Worm (Caenorhabditis elegans) whole organism, mixed stage, embryonic: ENCODE results near the gene abcf-1.

Experiments
- blmp-1 ChIP-seq: fragments of 150-350 bp; optimal IDR thresholded peaks from 2 replicates; lab custom pipeline; 2014; ENCODE audit warnings: missing biosample characterization, missing genetic modification characterization
- ceh-83 ChIP-seq: fragments of 200-800 bp; sonication (Bioruptor generic); optimal IDR thresholded peaks from 2 replicates; lab custom pipeline; 2018; ENCODE audit warnings: mild to moderate bottlenecking, missing genetic modification characterization, missing compliant biosample characterization
- ham-2 ChIP-seq: fragments of 200-800 bp; sonication (Bioruptor generic); optimal IDR thresholded peaks from 2 replicates; lab custom pipeline; 2018; ENCODE audit warnings: mild to moderate bottlenecking, missing genetic modification characterization, missing compliant biosample characterization
- lin-13 ChIP-seq: fragments of 150-350 bp; optimal IDR thresholded peaks from 2 replicates; lab custom pipeline; 2014; ENCODE audit warnings: missing biosample characterization, missing genetic modification characterization
- mab-5 ChIP-seq: fragments of 150-350 bp; optimal IDR thresholded peaks from 2 replicates; lab custom pipeline; 2014; ENCODE audit warnings: missing biosample characterization, missing genetic modification characterization
- nhr-28 ChIP-seq: fragments of 150-350 bp; optimal IDR thresholded peaks from 2 replicates; lab custom pipeline; 2014; ENCODE audit warnings: missing biosample characterization, missing genetic modification characterization
- pha-4 ChIP-seq: fragments of 150-350 bp; optimal IDR thresholded peaks from 2 replicates; lab custom pipeline; 2018; ENCODE audit warnings: missing biosample characterization, missing genetic modification reagents, missing genetic modification characterization
- snpc-4 ChIP-seq: fragments of 150-350 bp; optimal IDR thresholded peaks from 2 replicates; lab custom pipeline; 2014; ENCODE audit warnings: missing biosample characterization, missing genetic modification characterization
- unc-62 ChIP-seq: fragments of 150-350 bp; optimal IDR thresholded peaks from 2 replicates; lab custom pipeline; 2014; ENCODE audit warnings: missing biosample characterization, missing genetic modification reagents, missing genetic modification characterization

DNA sequence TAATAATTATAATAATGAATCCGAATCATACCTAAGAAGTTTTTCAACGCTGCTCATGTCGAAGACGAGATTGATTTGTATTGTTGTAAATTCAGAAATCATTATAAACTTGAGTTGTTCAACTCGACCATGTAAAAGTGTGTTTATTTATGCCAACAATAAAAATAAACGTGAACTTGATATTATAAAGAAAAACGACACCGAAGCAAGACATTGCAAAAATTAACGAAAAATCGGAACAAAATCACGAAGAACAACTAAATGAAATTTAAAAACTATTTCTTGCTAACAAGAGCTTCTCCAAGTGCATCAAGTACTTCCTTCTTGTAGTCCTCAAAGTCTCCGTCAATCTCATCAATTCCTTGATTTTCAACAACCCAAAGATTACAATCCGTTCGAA, 2.3 kb downstream of the abcf-1 start, which contains the start of gene F18E2.15:
- TF ChIP-seq ceh-83 (GFP tag; lab: Kevin White, UChicago) (no peak), blmp-1 (tag; lab: Kevin White, UChicago) (no peak), ham-2 (GFP tag; lab: Kevin White, UChicago) (no peak), unc-62 (no peak), snpc-4 (no peak), pha-4 (tag; lab: Kevin White, UChicago) (no peak), nhr-28 (tag; lab: Kevin White, UChicago) (no peak), mab-5 (tag; lab: Kevin White, UChicago) (no peak), lin-13 (tag; lab: Kevin White, UChicago) (no peak)
